Worm (Caenorhabditis elegans): ENCODE data around the gene Y43H11AL.1.

DNA sequence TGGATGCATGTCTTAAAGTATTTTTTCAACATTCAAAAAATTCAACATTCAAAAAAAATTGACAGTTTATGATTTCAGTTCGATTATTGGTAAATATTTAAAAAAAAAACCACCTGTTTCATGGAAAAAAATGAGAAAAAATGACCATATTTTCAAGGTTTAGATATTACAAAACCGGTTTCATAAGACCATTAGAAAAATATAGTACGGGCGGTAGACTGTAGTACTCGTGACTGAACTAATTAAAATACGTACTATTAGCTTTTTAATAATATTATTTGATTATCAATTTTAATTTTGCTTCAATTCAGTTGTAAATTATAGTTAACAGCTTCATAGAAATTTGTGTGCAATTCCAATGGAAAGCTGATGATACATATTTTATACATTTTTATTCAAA lies 55.9 kb downstream of the Y43H11AL.1 start:
- no peak for TF ChIP-seq nhr-237 (tag; optimal IDR thresholded peaks at IDR 0.05)
- TF ChIP-seq fkh-10 (GFP tag; optimal IDR thresholded peaks at IDR 0.05): no peak
- no peak for TF ChIP-seq unc-62 (GFP tag; optimal IDR thresholded peaks at IDR 0.05)
- TF ChIP-seq R02D3.7 (tag; optimal IDR thresholded peaks at IDR 0.05): no peak
- TF ChIP-seq nfya-1 (tag; optimal IDR thresholded peaks at IDR 0.05; ENCODE audit: insufficient read depth): no peak
- TF ChIP-seq pqm-1 (tag; optimal IDR thresholded peaks at IDR 0.05): no peak
